Fruit fly (Drosophila melanogaster): ENCODE measurements around the gene PTPMT1.

Gene PTPMT1

DNA sequence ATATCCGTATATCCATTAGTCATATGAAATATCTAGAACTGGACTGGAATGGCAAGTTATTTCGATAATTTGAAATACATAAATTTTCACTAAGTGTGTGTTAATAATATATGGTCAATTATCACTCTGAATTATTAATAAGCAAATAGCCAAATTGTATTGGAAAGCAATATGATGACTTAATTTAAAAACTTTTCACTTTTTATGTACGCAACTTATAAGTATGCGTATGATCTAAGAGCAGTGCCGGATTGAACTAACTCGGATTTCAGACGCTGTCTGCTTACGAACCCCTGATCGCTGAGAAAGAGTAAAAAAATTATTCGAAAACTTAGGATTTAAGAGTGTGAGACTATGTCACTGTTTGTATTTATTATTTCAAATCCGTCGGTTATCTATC lies 36.6 kb upstream of the PTPMT1 start, which contains the start of gene CG10232:
TSS of gene CG10232 (minus strand) at position 101 of the 400 bp plus-strand sequence.
- TF ChIP-seq Usf (GFP tag; optimal IDR thresholded peaks at IDR 0.05) (no peak), CG9876 (GFP tag; optimal IDR thresholded peaks at IDR 0.05) (no peak), CG8924 (tag; optimal IDR thresholded peaks at IDR 0.05) (no peak), CG16815 (GFP tag; optimal IDR thresholded peaks at IDR 0.05) (no peak), CG31224 (GFP tag; IDR thresholded peaks at IDR 0.05) (no peak), stc (GFP tag; IDR thresholded peaks at IDR 0.05) (no peak), CG5953 (GFP tag; IDR thresholded peaks at IDR 0.05) (no peak), knrl (GFP tag; IDR thresholded peaks at IDR 0.05; ENCODE audit: partially characterized antibody) (no peak), Lpt (GFP tag; optimal IDR thresholded peaks at IDR 0.05) (no peak), mam (GFP tag; optimal IDR thresholded peaks at IDR 0.05) (no peak)

DNA sequence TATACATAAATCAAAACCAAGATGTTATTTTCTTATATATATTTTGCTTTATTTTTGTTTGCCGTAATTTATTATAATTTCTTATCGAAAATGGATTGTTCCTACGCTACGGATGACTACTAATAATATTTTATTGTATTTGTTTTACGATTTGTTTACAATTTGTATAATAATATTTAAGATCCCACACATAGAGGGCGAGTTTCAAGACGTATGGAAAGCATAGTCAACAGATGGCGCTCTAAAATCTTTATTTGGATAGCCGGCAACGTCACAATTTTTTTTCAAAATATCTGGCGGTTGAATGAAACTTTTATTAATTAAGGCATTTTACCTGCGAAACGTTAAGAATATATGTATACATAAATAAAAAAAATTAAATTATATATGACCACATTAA lies 36.2 kb upstream of the PTPMT1 start:
- TF ChIP-seq ttk (GFP tag; IDR thresholded peaks at IDR 0.05): no peak
- TF ChIP-seq Myb (GFP tag; optimal IDR thresholded peaks at IDR 0.05): peak; percentile 70
- peak; percentile 84 for TF ChIP-seq HmgZ (tag; optimal IDR thresholded peaks at IDR 0.05)
- TF ChIP-seq lola (GFP tag; optimal IDR thresholded peaks at IDR 0.05): no peak
- TF ChIP-seq CG13287 (GFP tag; IDR thresholded peaks at IDR 0.05; ENCODE audit: partially characterized antibody): peak; percentile 31; the same call in 1 of the 2 replicates
- TF ChIP-seq NFAT (GFP tag; IDR thresholded peaks at IDR 0.05): peak; percentile 32; the same call in 1 of the 2 replicates
- TF ChIP-seq CG6854 (GFP tag; optimal IDR thresholded peaks at IDR 0.05): no peak
- TF ChIP-seq CG3995 (GFP tag; optimal IDR thresholded peaks at IDR 0.05): peak; percentile 25
- TF ChIP-seq CG8924 (tag; optimal IDR thresholded peaks at IDR 0.05): peak; percentile 12
- peak; percentile 45 for TF ChIP-seq NfI (GFP tag; optimal IDR thresholded peaks at IDR 0.05)
- TF ChIP-seq CG14441 (GFP tag; IDR thresholded peaks at IDR 0.05): 0 out of 2 replicates have a peak, but pooled peaks have one; percentile 6
- peak; percentile 70 for TF ChIP-seq CoRest (tag; optimal IDR thresholded peaks at IDR 0.05)
- no peak; the same call in 2 of the 3 replicates for TF ChIP-seq CG11560 (tag; IDR thresholded peaks at IDR 0.05)
- TF ChIP-seq gce (GFP tag; IDR thresholded peaks at IDR 0.05): no peak
- peak; percentile 47 for TF ChIP-seq Sox102F (GFP tag; optimal IDR thresholded peaks at IDR 0.05)
- no peak for TF ChIP-seq Atf6 (GFP tag; IDR thresholded peaks at IDR 0.05)
- TF ChIP-seq CG12155 (GFP tag; optimal IDR thresholded peaks at IDR 0.05): peak; percentile 1
- no peak for TF ChIP-seq bsh (GFP tag; optimal IDR thresholded peaks at IDR 0.05)
- peak; percentile 3 for TF ChIP-seq CG13775 (GFP tag; optimal IDR thresholded peaks at IDR 0.05)
- peak; percentile 98 for TF ChIP-seq Dip2 (GFP tag; IDR thresholded peaks at IDR 0.05)
- no peak for TF ChIP-seq Spps (tag; optimal IDR thresholded peaks at IDR 0.05)
- peak; percentile 2 for TF ChIP-seq CG18619 (GFP tag; optimal IDR thresholded peaks at IDR 0.05)
- TF ChIP-seq CTCF (GFP tag; optimal IDR thresholded peaks at IDR 0.05): peak; percentile 98
- TF ChIP-seq bab2 (GFP tag; optimal IDR thresholded peaks at IDR 0.05): no peak
- TF ChIP-seq Meics (GFP tag; optimal IDR thresholded peaks at IDR 0.05): peak; percentile 35
- TF ChIP-seq Xbp1 (GFP tag; optimal IDR thresholded peaks at IDR 0.05): peak; percentile 55
- peak; percentile 51 for TF ChIP-seq D19A (tag; optimal IDR thresholded peaks at IDR 0.05)
- no peak for TF ChIP-seq mld (GFP tag; IDR thresholded peaks at IDR 0.05; ENCODE audit: partially characterized antibody)
- TF ChIP-seq lab (GFP tag; optimal IDR thresholded peaks at IDR 0.05): peak; percentile 10
- TF ChIP-seq vvl (GFP tag; IDR thresholded peaks at IDR 0.05): peak; percentile 40; the same call in 1 of the 2 replicates
- peak; percentile 34 for TF ChIP-seq lilli (GFP tag; optimal IDR thresholded peaks at IDR 0.05)
- peak; percentile 6 for TF ChIP-seq CG8290 (GFP tag; optimal IDR thresholded peaks at IDR 0.05)
- peak in 1 of 2 experiments; percentile 46 for TF ChIP-seq CG8290 (tag; optimal IDR thresholded peaks at IDR 0.05)
- TF ChIP-seq zen (tag; optimal IDR thresholded peaks at IDR 0.05): peak; percentile 64
- TF ChIP-seq CG18476 (GFP tag; optimal IDR thresholded peaks at IDR 0.05): peak; percentile 11
- no peak for TF ChIP-seq bbx (GFP tag; IDR thresholded peaks at IDR 0.05; ENCODE audit: partially characterized antibody)
- TF ChIP-seq pan (optimal IDR thresholded peaks at IDR 0.05): no peak
- TF ChIP-seq pan (GFP tag; optimal IDR thresholded peaks at IDR 0.05 in 1 of 2, IDR thresholded peaks at IDR 0.05 in 1 of 2): peak in 1 of 2 experiments; percentile 27
- TF ChIP-seq BEAF-32 (GFP tag; optimal IDR thresholded peaks at IDR 0.05): peak; percentile 2
- peak; percentile 35 for TF ChIP-seq CG7839 (tag; optimal IDR thresholded peaks at IDR 0.05)
- TF ChIP-seq BtbVII (GFP tag; optimal IDR thresholded peaks at IDR 0.05): no peak
